Worm (Caenorhabditis elegans): Measurements from ENCODE around the gene git-1.

Gene git-1

ce11 chrX:10524483-10524948 is at the start of gene git-1, which contains the start of gene mboa-7 (continued):
- TF ChIP-seq nhr-237 (tag; optimal IDR thresholded peaks at IDR 0.05) (no peak), ceh-32 (tag; optimal IDR thresholded peaks at IDR 0.05; ENCODE audit: poor library complexity) (no peak), T26A8.4 (GFP tag; IDR thresholded peaks at IDR 0.05) (peak; percentile 27; the same call in 1 of the 2 replicates), daf-19 (GFP tag; conservative IDR thresholded peaks at IDR 0.05) (no peak), arid-1 (GFP tag; conservative IDR thresholded peaks at IDR 0.05) (no peak), tra-1 (GFP tag; IDR thresholded peaks at IDR 0.05) (0 out of 2 replicates have a peak, but pooled peaks have one; percentile 32), dve-1 (tag; optimal IDR thresholded peaks at IDR 0.05; ENCODE audit: insufficient read depth) (no peak), T20F7.1 (GFP tag; optimal IDR thresholded peaks at IDR 0.05) (no peak), mep-1 (tag; optimal IDR thresholded peaks at IDR 0.05) (peak; percentile 77), lin-39 (tag; optimal IDR thresholded peaks at IDR 0.05) (no peak), ceh-82 (tag; optimal IDR thresholded peaks at IDR 0.05) (no peak), mdl-1 (tag; optimal IDR thresholded peaks at IDR 0.05) (peak in 1 of 2 experiments; percentile 53), duxl-1 (tag; optimal IDR thresholded peaks at IDR 0.05; ENCODE audit: poor library complexity) (no peak), lsy-2 (tag; optimal IDR thresholded peaks at IDR 0.05) (peak in 1 of 2 experiments; percentile 65), ceh-44 (GFP tag; IDR thresholded peaks at IDR 0.05) (no peak)

ce11 chrX:10474998-10475577 is 49.6 kb upstream of the git-1 start, which contains the start of gene elt-4:
elt-4 (plus strand) TSS chrX:10475527.
- TF ChIP-seq F26F4.8 (GFP tag; conservative IDR thresholded peaks at IDR 0.05), result no peak
- no peak for TF ChIP-seq hlh-11 (tag; optimal IDR thresholded peaks at IDR 0.05)
- TF ChIP-seq lin-29 (GFP tag; IDR thresholded peaks at IDR 0.05), result no peak
- TF ChIP-seq pha-4 (GFP tag; IDR thresholded peaks at IDR 0.05), result no peak
- no peak for TF ChIP-seq pha-4 (tag; optimal IDR thresholded peaks at IDR 0.05)
- TF ChIP-seq pqm-1 (tag; optimal IDR thresholded peaks at IDR 0.05), result peak; percentile 78
- TF ChIP-seq jun-1 (tag; optimal IDR thresholded peaks at IDR 0.05), result no peak
- peak in 1 of 2 experiments; percentile 3 for TF ChIP-seq daf-16 (GFP tag; optimal IDR thresholded peaks at IDR 0.05)
- TF ChIP-seq daf-16 (tag; optimal IDR thresholded peaks at IDR 0.05), result peak; percentile 49
- no peak for TF ChIP-seq set-16 (GFP tag; IDR thresholded peaks at IDR 0.05)
- TF ChIP-seq Y5F2A.4 (GFP tag; optimal IDR thresholded peaks at IDR 0.05), result no peak
- no peak for TF ChIP-seq sdz-12 (GFP tag; optimal IDR thresholded peaks at IDR 0.05)
- no peak for TF ChIP-seq T20F7.1 (GFP tag; optimal IDR thresholded peaks at IDR 0.05)
- peak; percentile 55 for TF ChIP-seq dve-1 (tag; optimal IDR thresholded peaks at IDR 0.05; ENCODE audit: insufficient read depth)
- no peak for TF ChIP-seq duxl-1 (tag; optimal IDR thresholded peaks at IDR 0.05; ENCODE audit: poor library complexity)

- TF ChIP-seq lim-7 (GFP tag; IDR thresholded peaks at IDR 0.05), result no peak
- TF ChIP-seq ama-1 (optimal IDR thresholded peaks at IDR 0.05), result no peak
- TF ChIP-seq daf-12 (tag; optimal IDR thresholded peaks at IDR 0.05), result no peak
- TF ChIP-seq nhr-6 (tag; optimal IDR thresholded peaks at IDR 0.05), result no peak
- TF ChIP-seq vab-7 (GFP tag; IDR thresholded peaks at IDR 0.05), result no peak
- no peak for TF ChIP-seq attf-4 (tag; optimal IDR thresholded peaks at IDR 0.05)
- no peak for TF ChIP-seq fos-1 (tag; optimal IDR thresholded peaks at IDR 0.05)
- no peak for TF ChIP-seq dpl-1 (GFP tag; optimal IDR thresholded peaks at IDR 0.05)
- TF ChIP-seq lin-38 (GFP tag; IDR thresholded peaks at IDR 0.05), result no peak
- no peak for TF ChIP-seq arid-1 (GFP tag; conservative IDR thresholded peaks at IDR 0.05)
- TF ChIP-seq set-16 (GFP tag; IDR thresholded peaks at IDR 0.05), result no peak
- TF ChIP-seq hlh-11 (tag; optimal IDR thresholded peaks at IDR 0.05), result no peak
- TF ChIP-seq nhr-25 (tag; optimal IDR thresholded peaks at IDR 0.05; ENCODE audit: borderline replicate concordance, insufficient read depth), result no peak
- TF ChIP-seq aha-1 (tag), result no peak
- no peak for TF ChIP-seq F10B5.3 (tag; optimal IDR thresholded peaks at IDR 0.05)
- no peak for TF ChIP-seq F37D6.2 (tag; optimal IDR thresholded peaks at IDR 0.05)
- TF ChIP-seq Y105C5A.15 (GFP tag; IDR thresholded peaks at IDR 0.05), result no peak
- no peak for TF ChIP-seq ceh-44 (GFP tag; IDR thresholded peaks at IDR 0.05)
- TF ChIP-seq spr-1 (tag; optimal IDR thresholded peaks at IDR 0.05), result no peak
- no peak for TF ChIP-seq pha-4 (GFP tag; IDR thresholded peaks at IDR 0.05)
- TF ChIP-seq pha-4 (tag; optimal IDR thresholded peaks at IDR 0.05), result no peak
Observed at ce11 chrX:10476573-10476972, 48.1 kb upstream of the git-1 start, which contains the start of gene C39B10.7. C39B10.7 (plus strand) TSS chrX:10476873.

Measured in whole organism, L4 larva.